Fruit fly (Drosophila melanogaster): ENCODE data around the gene CG32687.

CG32687 gene

DNA sequence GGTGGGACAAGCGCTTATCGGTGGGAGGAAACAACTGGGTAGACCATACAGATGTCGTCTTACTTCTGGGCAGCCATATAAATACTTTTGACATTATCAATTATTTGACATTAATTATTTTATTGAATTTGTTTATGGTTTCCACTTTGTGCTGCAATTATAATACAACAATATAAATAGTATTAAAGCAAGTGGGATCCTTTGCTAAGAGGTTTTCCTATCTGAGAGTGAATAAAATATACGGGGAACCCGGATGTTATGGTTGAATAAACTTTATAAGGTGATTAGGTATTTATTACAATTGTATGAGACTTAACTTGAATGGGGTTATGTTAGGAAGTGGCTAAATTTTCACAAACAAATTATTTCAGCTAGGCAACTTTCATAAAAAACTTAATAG, at the start of gene CG32687:
Gene CG32687, minus strand, starts transcription at position 101 of the 400 bp plus-strand sequence.
- TF ChIP-seq OdsH (GFP tag; optimal IDR thresholded peaks at IDR 0.05) (no peak), CG10631 (GFP tag; optimal IDR thresholded peaks at IDR 0.05) (no peak), cyc (GFP tag; optimal IDR thresholded peaks at IDR 0.05) (no peak), Met (GFP tag; optimal IDR thresholded peaks at IDR 0.05) (no peak), achi (GFP tag; optimal IDR thresholded peaks at IDR 0.05) (no peak), CG6808 (GFP tag; optimal IDR thresholded peaks at IDR 0.05) (no peak), CG7368 (GFP tag; optimal IDR thresholded peaks at IDR 0.05) (no peak), esn (GFP tag; optimal IDR thresholded peaks at IDR 0.05) (no peak)

DNA sequence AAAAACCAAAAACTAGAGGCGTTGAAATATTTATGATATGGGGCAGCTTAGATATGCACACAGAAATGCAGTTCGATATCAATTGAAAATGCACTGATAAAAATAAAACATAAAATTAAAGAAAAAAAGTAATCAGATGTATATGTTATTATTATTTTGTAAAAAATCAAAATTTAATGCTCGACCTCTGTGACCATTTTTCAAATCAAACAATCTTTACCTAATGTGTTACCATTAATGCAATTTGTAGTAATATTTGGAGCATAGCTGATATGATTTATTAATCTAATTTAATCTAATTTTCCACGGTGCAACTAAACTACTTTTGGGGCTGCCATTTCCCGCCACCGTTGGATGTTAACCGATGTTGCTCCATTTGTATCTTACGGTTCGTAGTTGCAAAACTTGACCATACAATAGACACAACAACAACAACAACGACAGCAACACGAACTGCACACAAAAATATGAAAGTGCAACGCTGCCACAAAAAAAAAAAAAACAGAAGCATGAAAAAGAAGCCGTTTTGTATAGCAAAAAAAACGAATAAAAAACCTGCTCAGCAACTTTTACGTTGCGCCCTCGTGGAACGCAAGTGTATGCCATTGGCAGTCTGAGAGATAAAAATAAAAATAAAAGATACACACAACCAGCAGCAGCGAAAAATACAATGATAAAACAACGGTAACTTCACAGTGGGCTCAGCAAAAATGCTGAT, 49.1 kb upstream of the CG32687 start:
- TF ChIP-seq salr (GFP tag; optimal IDR thresholded peaks at IDR 0.05) (peak in 1 of 2 experiments; percentile 1), CG32006 (GFP tag; optimal IDR thresholded peaks at IDR 0.05) (peak; percentile 56), eg (GFP tag; IDR thresholded peaks at IDR 0.05) (peak; percentile 58; the same call in 2 of the 3 replicates), CG6276 (GFP tag; optimal IDR thresholded peaks at IDR 0.05) (peak; percentile 33), Gug (GFP tag; IDR thresholded peaks at IDR 0.05) (peak; percentile 22; the same call in 1 of the 2 replicates), CG8119 (GFP tag; IDR thresholded peaks at IDR 0.05) (peak; percentile 70), Ets21C (GFP tag; optimal IDR thresholded peaks at IDR 0.05) (no peak), Eip78C (GFP tag) (peak; percentile 68), CG15336 (GFP tag; IDR thresholded peaks at IDR 0.05) (peak; percentile 57; the same call in 1 of the 2 replicates), Lpt (GFP tag; optimal IDR thresholded peaks at IDR 0.05) (peak; percentile 8), acj6 (GFP tag; optimal IDR thresholded peaks at IDR 0.05) (peak; percentile 1), ss (GFP tag; optimal IDR thresholded peaks at IDR 0.05) (peak; percentile 50), CG3919 (GFP tag; optimal IDR thresholded peaks at IDR 0.05) (no peak), CG6808 (GFP tag; optimal IDR thresholded peaks at IDR 0.05) (peak; percentile 29), CG4318 (GFP tag; optimal IDR thresholded peaks at IDR 0.05) (peak; percentile 45), CG6163 (GFP tag; IDR thresholded peaks at IDR 0.05) (peak; percentile 62; the same call in 2 of the 3 replicates), dsx (GFP tag; optimal IDR thresholded peaks at IDR 0.05; ENCODE audit: poor library complexity, severe bottlenecking) (peak; percentile 4), Ets96B (tag; optimal IDR thresholded peaks at IDR 0.05) (no peak), lz (GFP tag; optimal IDR thresholded peaks at IDR 0.05) (no peak), vri (GFP tag; optimal IDR thresholded peaks at IDR 0.05) (no peak), Hr38 (GFP tag; optimal IDR thresholded peaks at IDR 0.05) (no peak), Hr4 (GFP tag; optimal IDR thresholded peaks at IDR 0.05) (peak; percentile 68)

DNA sequence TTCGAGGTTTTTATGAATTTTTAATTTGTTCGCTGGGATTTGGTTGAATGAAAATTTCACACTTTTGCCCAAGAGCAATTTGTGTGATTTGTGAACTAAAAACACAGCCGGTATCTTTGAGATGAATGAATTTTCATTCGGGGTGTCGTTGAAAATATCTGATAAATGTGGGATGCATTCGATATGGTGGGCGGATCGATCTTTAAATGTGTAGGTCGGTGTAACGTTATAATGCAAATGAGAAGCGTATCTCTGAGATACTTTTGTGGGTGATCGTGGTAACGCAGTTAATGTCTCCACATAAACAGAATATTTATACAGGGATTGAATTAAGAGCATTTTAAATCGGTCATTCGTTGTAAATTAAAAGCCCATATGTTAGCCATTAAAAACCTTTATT, 48.0 kb upstream of the CG32687 start:
- TF ChIP-seq CG8319 (GFP tag; optimal IDR thresholded peaks at IDR 0.05) (no peak), cyc (GFP tag; optimal IDR thresholded peaks at IDR 0.05) (no peak), CG8632 (GFP tag; optimal IDR thresholded peaks at IDR 0.05) (no peak), acj6 (GFP tag; optimal IDR thresholded peaks at IDR 0.05) (no peak), Eip93F (GFP tag; optimal IDR thresholded peaks at IDR 0.05) (no peak), salr (GFP tag; optimal IDR thresholded peaks at IDR 0.05) (no peak), svp (GFP tag) (no peak), CG11902 (GFP tag; optimal IDR thresholded peaks at IDR 0.05) (no peak), CG11762 (GFP tag; optimal IDR thresholded peaks at IDR 0.05; ENCODE audit: insufficient read depth) (no peak), CG8119 (GFP tag; IDR thresholded peaks at IDR 0.05) (no peak), CG4318 (GFP tag; optimal IDR thresholded peaks at IDR 0.05) (no peak), vri (GFP tag; optimal IDR thresholded peaks at IDR 0.05) (no peak)

DNA sequence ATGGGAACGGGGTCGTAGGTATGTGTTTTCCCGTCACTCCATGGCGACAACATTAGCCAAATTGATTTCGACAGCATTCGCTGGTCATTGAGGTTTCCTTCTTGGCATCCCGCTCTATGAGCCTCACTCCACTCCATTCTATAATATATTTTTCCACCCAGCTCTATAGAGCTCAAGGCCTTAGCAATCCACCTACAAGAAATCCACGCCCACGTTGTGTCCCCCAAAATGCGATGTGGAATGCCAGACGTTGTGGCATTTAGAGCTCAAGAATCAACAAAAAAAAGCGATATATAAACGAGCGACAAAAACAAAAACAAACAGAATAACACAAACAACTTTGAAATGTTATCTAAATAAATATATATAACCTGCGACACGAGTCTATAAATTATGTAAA, 47.5 kb upstream of the CG32687 start:
- no peak for TF ChIP-seq salr (GFP tag; optimal IDR thresholded peaks at IDR 0.05)
- peak; percentile 10 for TF ChIP-seq fkh (GFP tag; optimal IDR thresholded peaks at IDR 0.05)

Data from whole organism, prepupa.